Worm (Caenorhabditis elegans): ENCODE data around the gene F15G9.6.

ce11 chrX:9698359-9698758 is 11.2 kb upstream of the F15G9.6 start, which contains the start of gene dyf-7:
- TF ChIP-seq nhr-76 (tag; optimal IDR thresholded peaks at IDR 0.05) = no peak
- TF ChIP-seq nhr-237 (tag; optimal IDR thresholded peaks at IDR 0.05) = no peak
- TF ChIP-seq blmp-1 (tag; optimal IDR thresholded peaks at IDR 0.05) = no peak
- no peak for TF ChIP-seq zip-8 (tag; optimal IDR thresholded peaks at IDR 0.05)
- TF ChIP-seq elt-3 (tag; optimal IDR thresholded peaks at IDR 0.05) = no peak
- no peak for TF ChIP-seq lsy-2 (tag; optimal IDR thresholded peaks at IDR 0.05)
- TF ChIP-seq ceh-39 (tag; optimal IDR thresholded peaks at IDR 0.05) = no peak
- TF ChIP-seq lin-13 (tag; optimal IDR thresholded peaks at IDR 0.05) = no peak
- no peak for TF ChIP-seq pha-4 (tag; optimal IDR thresholded peaks at IDR 0.05)
